Worm (Caenorhabditis elegans) whole organism, early embryonic: ENCODE measurements around the gene mltn-3.

ENCODE experiments used
- B0310.2 ChIP-seq: sonication (generic microtip); optimal IDR thresholded peaks from 2 replicates; lab custom pipeline; 2016; ENCODE audit warnings: mild to moderate bottlenecking, missing genetic modification characterization, missing compliant biosample characterization
- aly-1 ChIP-seq: sonication (generic microtip); optimal IDR thresholded peaks from 2 replicates; lab custom pipeline; 2016; ENCODE audit warnings: missing genetic modification characterization, missing compliant biosample characterization
- ama-1 ChIP-seq: fragments of 150-350 bp; optimal IDR thresholded peaks from 2 replicates; lab custom pipeline; 2014
- ceh-36 ChIP-seq: sonication (generic microtip); optimal IDR thresholded peaks from 2 replicates; lab custom pipeline; 2016; ENCODE audit warnings: missing genetic modification characterization, inconsistent platforms, missing compliant biosample characterization
- ets-7 ChIP-seq: sonication (generic microtip); optimal IDR thresholded peaks from 2 replicates; lab custom pipeline; 2016; ENCODE audit warnings: missing genotype, missing genetic modification characterization, missing compliant biosample characterization
- flt-1 ChIP-seq: fragments of 200-800 bp; sonication (Bioruptor generic); IDR thresholded peaks from 2 replicates; pipeline ENCODE4 v1.3.6; 2022; ENCODE audit warnings: missing genetic modification characterization, missing compliant biosample characterization
- pes-1 ChIP-seq: fragments of 200-800 bp; sonication (Bioruptor generic); IDR thresholded peaks from 2 replicates; pipeline ENCODE4 v1.3.6; 2022; ENCODE audit warnings: missing genetic modification reagents, missing genetic modification characterization, missing compliant biosample characterization
- sea-1 ChIP-seq: fragments of 200-800 bp; sonication (Bioruptor generic); conservative IDR thresholded peaks from 2 replicates; pipeline ENCODE4 v1.3.6; 2022; ENCODE audit warnings: missing genetic modification characterization, missing compliant biosample characterization
- tbx-37 ChIP-seq: fragments of 200-800 bp; sonication (Bioruptor generic); conservative IDR thresholded peaks from 2 replicates; pipeline ENCODE4 v1.3.6; 2022; ENCODE audit warnings: missing genetic modification reagents, missing genetic modification characterization, missing compliant biosample characterization
- tra-4 ChIP-seq: sonication (generic microtip); optimal IDR thresholded peaks from 2 replicates; lab custom pipeline; 2017; ENCODE audit warnings: missing genetic modification characterization, missing compliant biosample characterization

- TF ChIP-seq aly-1 (tag; lab: Kevin White, UChicago) (no peak), flt-1 (GFP tag; lab: Robert Waterston, UW) (no peak), B0310.2 (tag; lab: Kevin White, UChicago) (no peak), tra-4 (no peak), pes-1 (no peak), sea-1 (GFP tag; lab: Robert Waterston, UW) (no peak), tbx-37 (GFP tag; lab: Robert Waterston, UW) (no peak), ama-1 (no peak), ceh-36 (tag; lab: Kevin White, UChicago) (no peak), ets-7 (no peak)
These were observed 40.4 kb downstream of the mltn-3 start for ce11 chrII:13956529-13956928.
